Worm (Caenorhabditis elegans): ENCODE measurements around the gene K06A9.1.

DNA sequence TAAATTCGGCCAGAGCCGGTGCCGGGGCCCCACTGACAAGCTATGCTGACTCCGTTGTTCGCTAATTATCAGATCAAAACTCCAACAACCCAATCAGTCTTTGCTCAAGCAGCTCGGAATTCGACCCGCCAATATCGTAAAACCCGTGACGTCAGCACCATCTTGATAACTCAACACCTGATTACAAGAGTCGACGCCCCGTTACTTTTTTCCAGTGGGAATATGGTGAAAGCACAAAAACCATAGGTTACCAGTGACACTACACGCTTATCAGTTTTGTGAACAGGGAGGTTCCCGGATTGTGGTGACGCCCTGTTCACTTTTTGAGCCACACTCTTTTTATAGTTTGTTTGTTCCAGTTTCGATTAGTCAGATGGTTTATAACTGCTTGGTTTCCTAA, 6.2 kb upstream of the K06A9.1 start:
- TF ChIP-seq K02D7.2 (tag; optimal IDR thresholded peaks at IDR 0.05): no peak
- no peak for TF ChIP-seq rnt-1 (tag; optimal IDR thresholded peaks at IDR 0.05)
- no peak for TF ChIP-seq F13H6.1 (tag; optimal IDR thresholded peaks at IDR 0.05)
- no peak for TF ChIP-seq madf-2 (tag; optimal IDR thresholded peaks at IDR 0.05)
- no peak for TF ChIP-seq dmd-4 (tag; optimal IDR thresholded peaks at IDR 0.05; ENCODE audit: borderline replicate concordance)
- no peak for TF ChIP-seq ama-1 (optimal IDR thresholded peaks at IDR 0.05)
- TF ChIP-seq unc-55 (GFP tag; optimal IDR thresholded peaks at IDR 0.05): no peak
- TF ChIP-seq pqm-1 (tag; optimal IDR thresholded peaks at IDR 0.05): no peak
- TF ChIP-seq tbx-2 (tag; optimal IDR thresholded peaks at IDR 0.05): no peak
- TF ChIP-seq Y22D7AL.16 (tag; optimal IDR thresholded peaks at IDR 0.05): no peak
- TF ChIP-seq ceh-9 (tag; optimal IDR thresholded peaks at IDR 0.05): no peak
- no peak for TF ChIP-seq ref-2 (tag; optimal IDR thresholded peaks at IDR 0.05)
- TF ChIP-seq hlh-13 (GFP tag; optimal IDR thresholded peaks at IDR 0.05): no peak
